Fruit fly (Drosophila melanogaster) whole organism, embryonic: ENCODE results near the gene TfAP-2.

Source experiments
- Ada2b ChIP-seq: fragments of 200-800 bp; sonication (Bioruptor generic); IDR thresholded peaks from 2 replicates; pipeline ENCODE4 v1.3.6; 2022; ENCODE audit warnings: missing biosample characterization, missing genetic modification characterization
- Adf1 ChIP-seq: fragments of 200-800 bp; sonication (Bioruptor generic); IDR thresholded peaks from 2 replicates; pipeline ENCODE4 v1.3.6; 2022; ENCODE audit warnings: missing biosample characterization, missing genetic modification characterization
- B-H1 ChIP-seq: fragments of 200-800 bp; sonication (Bioruptor generic); IDR thresholded peaks from 3 replicates; pipeline ENCODE4 v1.3.6; 2022; ENCODE audit warnings: missing biosample characterization, missing genetic modification characterization
- CG10654 ChIP-seq: fragments of 200-800 bp; sonication (Bioruptor generic); optimal IDR thresholded peaks from 2 replicates; lab custom pipeline; 2016; ENCODE audit warnings: missing biosample characterization, missing genetic modification characterization
- CG12071 ChIP-seq: fragments of 200-800 bp; sonication (Bioruptor generic); optimal IDR thresholded peaks from 3 replicates; lab custom pipeline; 2018; ENCODE audit warnings: missing biosample characterization, mild to moderate bottlenecking, missing genetic modification characterization
- CG12155 ChIP-seq: fragments of 200-800 bp; sonication (Bioruptor generic); optimal IDR thresholded peaks from 3 replicates; lab custom pipeline; 2016; ENCODE audit warnings: missing biosample characterization, missing genetic modification characterization
- CG17359 ChIP-seq: fragments of 200-800 bp; sonication (Bioruptor generic); optimal IDR thresholded peaks from 3 replicates; lab custom pipeline; 2018; ENCODE audit warnings: missing biosample characterization, mild to moderate bottlenecking, missing genetic modification characterization, moderate library complexity
- CG17361 ChIP-seq: fragments of 200-800 bp; sonication (Bioruptor generic); IDR thresholded peaks from 3 replicates; pipeline ENCODE4 v1.3.6; 2022; ENCODE audit warnings: missing biosample characterization, missing genetic modification characterization
- CG17912 ChIP-seq: fragments of 200-800 bp; sonication (Bioruptor generic); optimal IDR thresholded peaks from 2 replicates; lab custom pipeline; 2018; ENCODE audit warnings: missing biosample characterization, mild to moderate bottlenecking, missing genetic modification characterization
- CG31441 ChIP-seq: fragments of 200-800 bp; sonication (Bioruptor generic); IDR thresholded peaks from 2 replicates; pipeline ENCODE4 v1.3.6; 2022; ENCODE audit warnings: missing biosample characterization, missing genetic modification characterization
- CG3163 ChIP-seq: fragments of 200-800 bp; sonication (Bioruptor generic); optimal IDR thresholded peaks from 3 replicates; lab custom pipeline; 2016; ENCODE audit warnings: missing biosample characterization, missing genetic modification characterization
- CG32532 ChIP-seq: fragments of 200-800 bp; sonication (Bioruptor generic); IDR thresholded peaks from 2 replicates; pipeline ENCODE4 v1.3.6; 2022; ENCODE audit warnings: missing biosample characterization, missing genetic modification characterization
- CG42726 ChIP-seq: fragments of 200-800 bp; sonication (Bioruptor generic); IDR thresholded peaks from 2 replicates; pipeline ENCODE4 v1.3.6; 2022; ENCODE audit warnings: missing biosample characterization, missing genetic modification characterization; ENCODE audit not compliant: partially characterized antibody
- CG4730 ChIP-seq: fragments of 200-800 bp; sonication (Bioruptor generic); IDR thresholded peaks from 2 replicates; pipeline ENCODE4 v1.3.6; 2022; ENCODE audit warnings: missing biosample characterization, missing genetic modification characterization
- CG8359 ChIP-seq: fragments of 200-800 bp; sonication (Bioruptor generic); optimal IDR thresholded peaks from 2 replicates; lab custom pipeline; 2017; ENCODE audit warnings: missing biosample characterization, mild to moderate bottlenecking, missing genetic modification characterization, borderline replicate concordance
- D19B ChIP-seq: fragments of 200-800 bp; sonication (Bioruptor generic); optimal IDR thresholded peaks from 2 replicates; lab custom pipeline; 2017; ENCODE audit warnings: missing biosample characterization, mild to moderate bottlenecking, missing genetic modification characterization
- Drgx ChIP-seq: fragments of 200-800 bp; sonication (Bioruptor generic); IDR thresholded peaks from 2 replicates; pipeline ENCODE4 v1.3.6; 2022; ENCODE audit warnings: missing biosample characterization, missing genetic modification characterization
- Hey ChIP-seq: fragments of 200-800 bp; sonication (Bioruptor generic); optimal IDR thresholded peaks from 3 replicates; lab custom pipeline; 2018; ENCODE audit warnings: missing biosample characterization, mild to moderate bottlenecking, missing genetic modification characterization
- Hr78 ChIP-seq, 2 experiments: fragments of 200-800 bp in 1 of 2; fragments of >200 bp in 1 of 2; sonication (Bioruptor generic) in 1 of 2; optimal IDR thresholded peaks; 2 replicates each; lab custom pipeline; 2017 to 2019; ENCODE audit warnings: missing biosample characterization in 2 of 2, missing genetic modification characterization in 2 of 2, mild to moderate bottlenecking in 1 of 2, moderate library complexity in 1 of 2
- Lpt ChIP-seq: fragments of >200 bp; optimal IDR thresholded peaks from 2 replicates; lab custom pipeline; 2018; ENCODE audit warnings: missing biosample characterization, missing genetic modification characterization
- MESR4 ChIP-seq: fragments of 200-800 bp; sonication (Bioruptor generic); optimal IDR thresholded peaks from 2 replicates; lab custom pipeline; 2018; ENCODE audit warnings: missing biosample characterization, mild to moderate bottlenecking, missing genetic modification characterization, moderate library complexity
- Max ChIP-seq: fragments of 200-800 bp; sonication (Bioruptor generic); optimal IDR thresholded peaks from 2 replicates; lab custom pipeline; 2016; ENCODE audit warnings: missing biosample characterization, mild to moderate bottlenecking, missing genetic modification characterization
- Mrtf ChIP-seq: fragments of 200-800 bp; sonication (Bioruptor generic); IDR thresholded peaks from 3 replicates; pipeline ENCODE4 v1.3.6; 2022; ENCODE audit warnings: missing biosample characterization, missing genetic modification characterization
- NC2β ChIP-seq: fragments of 200-800 bp; sonication (Bioruptor generic); optimal IDR thresholded peaks from 2 replicates; lab custom pipeline; 2016; ENCODE audit warnings: missing biosample characterization, missing genetic modification characterization
- Oaz ChIP-seq: fragments of 200-800 bp; sonication (Bioruptor generic); IDR thresholded peaks from 2 replicates; pipeline ENCODE4 v1.3.6; 2022; ENCODE audit warnings: missing biosample characterization, missing genetic modification characterization
- PHDP ChIP-seq: fragments of 200-800 bp; sonication (Bioruptor generic); optimal IDR thresholded peaks from 3 replicates; lab custom pipeline; 2018; ENCODE audit warnings: missing biosample characterization, mild to moderate bottlenecking, missing genetic modification characterization, moderate library complexity
- Poxn ChIP-seq: fragments of 200-800 bp; sonication (Bioruptor generic); IDR thresholded peaks from 2 replicates; pipeline ENCODE4 v1.3.6; 2022; ENCODE audit warnings: missing biosample characterization, missing genetic modification characterization
- Ravus ChIP-seq: fragments of 200-800 bp; sonication (Bioruptor generic); IDR thresholded peaks from 2 replicates; pipeline ENCODE4 v1.3.6; 2022; ENCODE audit warnings: missing biosample characterization, missing genetic modification characterization
- Side ChIP-seq: fragments of 200-800 bp; sonication (Bioruptor generic); optimal IDR thresholded peaks from 2 replicates; lab custom pipeline; 2016; ENCODE audit warnings: missing biosample characterization, missing genetic modification characterization
- Stat92E ChIP-seq, 3 experiments: fragments of >200 bp in 2 of 3; fragments of 200-800 bp in 1 of 3; sonication (Bioruptor generic) in 1 of 3; optimal IDR thresholded peaks; 2 replicates each; lab custom pipeline; 2017 to 2019; ENCODE audit warnings: missing biosample characterization in 3 of 3, missing genetic modification characterization in 3 of 3, mild to moderate bottlenecking in 1 of 3, moderate library complexity in 1 of 3
- Taf1 ChIP-seq: fragments of 200-800 bp; sonication (Bioruptor generic); IDR thresholded peaks from 2 replicates; pipeline ENCODE4 v1.3.6; 2022; ENCODE audit warnings: missing biosample characterization, missing genetic modification characterization
- Trl ChIP-seq, 3 experiments: fragments of >200 bp in 2 of 3; fragments of 200-800 bp in 1 of 3; sonication (Bioruptor generic) in 1 of 3; optimal IDR thresholded peaks; 2 replicates in 1 of 3; 3 replicates in 2 of 3; lab custom pipeline; 2016 to 2017; ENCODE audit warnings: missing biosample characterization in 1 of 3, missing genetic modification characterization in 1 of 3
- bcd ChIP-seq: fragments of 200-800 bp; sonication (Bioruptor generic); optimal IDR thresholded peaks from 2 replicates; lab custom pipeline; 2017; ENCODE audit warnings: missing biosample characterization, mild to moderate bottlenecking, missing genetic modification characterization
- chm ChIP-seq: fragments of 200-800 bp; sonication (Bioruptor generic); IDR thresholded peaks from 2 replicates; pipeline ENCODE4 v1.3.6; 2022; ENCODE audit warnings: missing biosample characterization, missing genetic modification characterization
- cwo ChIP-seq: fragments of 200-800 bp; sonication (Bioruptor generic); optimal IDR thresholded peaks from 3 replicates; lab custom pipeline; 2017; ENCODE audit warnings: missing biosample characterization, missing genetic modification characterization, mild to moderate bottlenecking, moderate library complexity, missing genetic modification reagents
- dm ChIP-seq: fragments of 200-800 bp; sonication (Bioruptor generic); optimal IDR thresholded peaks from 3 replicates; lab custom pipeline; 2016; ENCODE audit warnings: missing biosample characterization, missing genetic modification characterization
- dmrt11E ChIP-seq: fragments of 200-800 bp; sonication (Bioruptor generic); optimal IDR thresholded peaks from 3 replicates; lab custom pipeline; 2018; ENCODE audit warnings: missing biosample characterization, mild to moderate bottlenecking, missing genetic modification characterization, moderate library complexity
- gcm ChIP-seq: fragments of 200-800 bp; sonication (Bioruptor generic); optimal IDR thresholded peaks from 2 replicates; lab custom pipeline; 2019; ENCODE audit warnings: missing biosample characterization, mild to moderate bottlenecking, missing genetic modification characterization, moderate library complexity
- ham ChIP-seq: fragments of 200-800 bp; sonication (Bioruptor generic); IDR thresholded peaks from 2 replicates; pipeline ENCODE4 v1.3.6; 2022; ENCODE audit warnings: missing biosample characterization, missing genetic modification characterization
- inv ChIP-seq: fragments of 200-800 bp; sonication (Bioruptor generic); IDR thresholded peaks from 2 replicates; pipeline ENCODE4 v1.3.6; 2022; ENCODE audit warnings: missing biosample characterization, missing genetic modification characterization; ENCODE audit not compliant: partially characterized antibody
- knrl ChIP-seq: fragments of 200-800 bp; sonication (Bioruptor generic); IDR thresholded peaks from 3 replicates; pipeline ENCODE4 v1.3.6; 2022; ENCODE audit warnings: missing biosample characterization, missing genetic modification characterization; ENCODE audit not compliant: partially characterized antibody
- p53 ChIP-seq: fragments of 200-800 bp; sonication (Bioruptor generic); optimal IDR thresholded peaks from 2 replicates; lab custom pipeline; 2016; ENCODE audit warnings: missing biosample characterization, missing genetic modification characterization
- pfk ChIP-seq: fragments of 200-800 bp; sonication (Bioruptor generic); optimal IDR thresholded peaks from 2 replicates; lab custom pipeline; 2018; ENCODE audit warnings: missing biosample characterization, mild to moderate bottlenecking, missing genetic modification characterization, moderate library complexity
- phol ChIP-seq: fragments of 200-800 bp; sonication (Bioruptor generic); optimal IDR thresholded peaks from 3 replicates; lab custom pipeline; 2018; ENCODE audit warnings: missing biosample characterization, mild to moderate bottlenecking, missing genetic modification characterization, moderate library complexity
- pita ChIP-seq: fragments of 200-800 bp; sonication (Bioruptor generic); optimal IDR thresholded peaks from 2 replicates; lab custom pipeline; 2017; ENCODE audit warnings: missing biosample characterization, mild to moderate bottlenecking, missing genetic modification characterization
- ro ChIP-seq: fragments of 200-800 bp; sonication (Bioruptor generic); IDR thresholded peaks from 2 replicates; pipeline ENCODE4 v1.3.6; 2022; ENCODE audit warnings: missing biosample characterization, missing genetic modification characterization
- salm ChIP-seq: fragments of 200-800 bp; sonication (Bioruptor generic); optimal IDR thresholded peaks from 2 replicates; lab custom pipeline; 2018; ENCODE audit warnings: missing biosample characterization, mild to moderate bottlenecking, missing genetic modification characterization
- toy ChIP-seq: fragments of 200-800 bp; sonication (Bioruptor generic); IDR thresholded peaks from 2 replicates; pipeline ENCODE4 v1.3.6; 2022; ENCODE audit warnings: missing biosample characterization, missing genetic modification characterization
- twi ChIP-seq: fragments of 200-800 bp; optimal IDR thresholded peaks from 2 replicates; lab custom pipeline; 2019; ENCODE audit warnings: missing biosample characterization, mild to moderate bottlenecking, missing genetic modification characterization, moderate library complexity
- wdn ChIP-seq: fragments of 200-800 bp; sonication (Bioruptor generic); IDR thresholded peaks from 2 replicates; pipeline ENCODE4 v1.3.6; 2022; ENCODE audit warnings: missing biosample characterization, missing genetic modification characterization

The TfAP-2 gene

DNA sequence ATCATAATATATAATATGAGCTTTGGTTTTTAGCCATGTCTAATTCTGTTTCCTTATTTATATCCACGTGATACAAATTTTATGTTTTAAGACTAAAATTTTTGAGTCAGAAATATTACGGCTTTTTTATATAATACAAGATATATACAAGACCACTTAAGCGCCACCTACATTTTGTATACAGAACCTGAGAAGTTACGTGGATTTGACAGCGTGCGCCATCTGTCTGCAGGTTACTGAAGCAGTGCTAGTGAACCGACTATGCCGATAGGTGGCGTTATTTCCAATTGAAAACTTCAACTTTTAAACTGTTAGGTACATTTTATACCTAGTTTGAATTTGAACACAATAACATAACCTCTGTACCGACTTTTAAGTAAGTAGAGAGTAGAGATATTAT lies 66.1 kb downstream of the TfAP-2 start (continued):
- TF ChIP-seq Max (GFP tag; lab: Kevin White, UChicago) (no peak), gcm (GFP tag; lab: Kevin White, UChicago) (peak; percentile 9), dm (GFP tag; lab: Kevin White, UChicago) (peak; percentile 21), Side (GFP tag; lab: Kevin White, UChicago) (peak; percentile 66), CG10654 (GFP tag; lab: Kevin White, UChicago) (peak; percentile 72), CG32532 (GFP tag; lab: Robert Waterston, UW) (peak; percentile 81), toy (no peak), Hey (no peak), CG3163 (GFP tag; lab: Kevin White, UChicago) (peak; percentile 57), Drgx (GFP tag; lab: Robert Waterston, UW) (no peak), Taf1 (no peak), Trl (optimal IDR thresholded peaks at IDR 0.05; lab: Kevin White, UChicago) (no peak), Trl (GFP tag; optimal IDR thresholded peaks at IDR 0.05; lab: Kevin White, UChicago) (peak; percentile 80), ham (no peak), CG42726 (GFP tag; lab: Robert Waterston, UW) (peak; percentile 79), MESR4 (GFP tag; lab: Kevin White, UChicago) (no peak), wdn (GFP tag; lab: Robert Waterston, UW) (no peak), knrl (GFP tag; lab: Robert Waterston, UW) (peak; percentile 52; the same call in 1 of the 3 replicates), NC2β (GFP tag; lab: Kevin White, UChicago) (peak; percentile 71), pfk (GFP tag; lab: Kevin White, UChicago) (no peak), Hr78 (GFP tag; optimal IDR thresholded peaks at IDR 0.05; lab: Kevin White, UChicago) (peak in 1 of 2 experiments; percentile 12), CG12155 (GFP tag; lab: Kevin White, UChicago) (peak; percentile 60), twi (tag; lab: Kevin White, UChicago) (peak; percentile 59), Ada2b (GFP tag; lab: Robert Waterston, UW) (peak; percentile 27; the same call in 1 of the 2 replicates), CG31441 (GFP tag; lab: Robert Waterston, UW) (peak; percentile 37; the same call in 1 of the 2 replicates), CG4730 (GFP tag; lab: Robert Waterston, UW) (0 out of 2 replicates have a peak, but pooled peaks have one; percentile 18), bcd (GFP tag; lab: Kevin White, UChicago) (peak; percentile 68), Lpt (GFP tag; lab: Kevin White, UChicago) (no peak), CG8359 (GFP tag; lab: Kevin White, UChicago) (no peak), Poxn (GFP tag; lab: Robert Waterston, UW) (no peak), Ravus (no peak), CG17359 (peak; percentile 72), dmrt11E (tag; lab: Kevin White, UChicago) (peak; percentile 64), CG17361 (GFP tag; lab: Robert Waterston, UW) (peak; percentile 68), pita (GFP tag; lab: Kevin White, UChicago) (peak; percentile 61), PHDP (tag; lab: Kevin White, UChicago) (peak; percentile 65), CG12071 (no peak), D19B (GFP tag; lab: Kevin White, UChicago) (no peak), Mrtf (GFP tag; lab: Robert Waterston, UW) (peak; percentile 75), ro (GFP tag; lab: Robert Waterston, UW) (no peak), phol (tag; lab: Kevin White, UChicago) (peak; percentile 65), Stat92E (GFP tag; optimal IDR thresholded peaks at IDR 0.05; lab: Kevin White, UChicago) (peak in 1 of 3 experiments; percentile 16), CG17912 (GFP tag; lab: Kevin White, UChicago) (peak; percentile 50), chm (no peak; the same call in 1 of the 2 replicates), inv (GFP tag; lab: Robert Waterston, UW) (no peak), p53 (peak; percentile 19), salm (no peak), cwo (GFP tag; lab: Kevin White, UChicago) (no peak), Oaz (GFP tag; lab: Robert Waterston, UW) (peak; percentile 67; the same call in 1 of the 2 replicates), B-H1 (GFP tag; lab: Robert Waterston, UW) (no peak), Adf1 (no peak)
